Fruit fly (Drosophila melanogaster) whole organism, embryonic: ENCODE data around the gene eIF3l.

Source experiments
- ATbp ChIP-seq: fragments of 200-800 bp; sonication (Bioruptor generic); optimal IDR thresholded peaks from 2 replicates; lab custom pipeline; 2017; ENCODE audit warnings: missing biosample characterization, mild to moderate bottlenecking, missing genetic modification characterization, missing genetic modification reagents
- Adf1 ChIP-seq: fragments of 200-800 bp; sonication (Bioruptor generic); IDR thresholded peaks from 2 replicates; pipeline ENCODE4 v1.3.6; 2022; ENCODE audit warnings: missing biosample characterization, missing genetic modification characterization
- Asciz ChIP-seq: fragments of 200-800 bp; sonication (Bioruptor generic); optimal IDR thresholded peaks from 2 replicates; lab custom pipeline; 2017; ENCODE audit warnings: missing biosample characterization, mild to moderate bottlenecking, missing genetic modification characterization, missing genetic modification reagents
- Atf3 ChIP-seq: fragments of 200-800 bp; sonication (Bioruptor generic); optimal IDR thresholded peaks from 3 replicates; lab custom pipeline; 2016; ENCODE audit warnings: missing biosample characterization, missing genetic modification characterization
- Atf6 ChIP-seq: fragments of 200-800 bp; sonication (Bioruptor generic); IDR thresholded peaks from 2 replicates; pipeline ENCODE4 v1.3.6; 2022; ENCODE audit warnings: missing biosample characterization, missing genetic modification characterization
- C15 ChIP-seq: fragments of 200-800 bp; sonication (Bioruptor generic); IDR thresholded peaks from 3 replicates; pipeline ENCODE4 v1.3.6; 2022; ENCODE audit warnings: missing biosample characterization, missing genetic modification characterization
- CG10267 ChIP-seq: fragments of 200-800 bp; sonication (Bioruptor generic); optimal IDR thresholded peaks from 2 replicates; lab custom pipeline; 2018; ENCODE audit warnings: missing biosample characterization, mild to moderate bottlenecking, missing genetic modification characterization, moderate library complexity
- CG10462 ChIP-seq: fragments of 200-800 bp; sonication (Bioruptor generic); optimal IDR thresholded peaks from 2 replicates; lab custom pipeline; 2016; ENCODE audit warnings: missing biosample characterization, missing genetic modification characterization
- CG12659 ChIP-seq: fragments of 200-800 bp; sonication (Bioruptor generic); optimal IDR thresholded peaks from 3 replicates; lab custom pipeline; 2017; ENCODE audit warnings: mild to moderate bottlenecking, missing biosample characterization, missing genetic modification reagents, missing genetic modification characterization
- CG13296 ChIP-seq: fragments of 200-800 bp; sonication (Bioruptor generic); optimal IDR thresholded peaks from 3 replicates; lab custom pipeline; 2018; ENCODE audit warnings: missing biosample characterization, mild to moderate bottlenecking, missing genetic modification characterization
- CG13624 ChIP-seq: fragments of 200-800 bp; sonication (Bioruptor generic); optimal IDR thresholded peaks from 2 replicates; lab custom pipeline; 2016; ENCODE audit warnings: missing biosample characterization, missing genetic modification characterization
- CG14710 ChIP-seq: fragments of 200-800 bp; sonication (Bioruptor generic); optimal IDR thresholded peaks from 3 replicates; lab custom pipeline; 2019; ENCODE audit warnings: missing biosample characterization, mild to moderate bottlenecking, missing genetic modification characterization, moderate library complexity
- CG1529 ChIP-seq: fragments of 200-800 bp; sonication (Bioruptor generic); optimal IDR thresholded peaks from 3 replicates; lab custom pipeline; 2018; ENCODE audit warnings: missing biosample characterization, missing genetic modification characterization
- CG17359 ChIP-seq: fragments of 200-800 bp; sonication (Bioruptor generic); optimal IDR thresholded peaks from 3 replicates; lab custom pipeline; 2018; ENCODE audit warnings: missing biosample characterization, mild to moderate bottlenecking, missing genetic modification characterization, moderate library complexity
- CG17829 ChIP-seq: fragments of 200-800 bp; optimal IDR thresholded peaks from 2 replicates; lab custom pipeline; 2019; ENCODE audit warnings: missing biosample characterization, mild to moderate bottlenecking, missing genetic modification characterization, moderate library complexity
- CG18599 ChIP-seq: fragments of 200-800 bp; sonication (Bioruptor generic); optimal IDR thresholded peaks from 3 replicates; lab custom pipeline; 2017; ENCODE audit warnings: missing biosample characterization, missing genetic modification characterization, mild to moderate bottlenecking, moderate library complexity, missing genetic modification reagents
- CG30020 ChIP-seq: fragments of 200-800 bp; optimal IDR thresholded peaks from 2 replicates; lab custom pipeline; 2019; ENCODE audit warnings: missing biosample characterization, mild to moderate bottlenecking, missing genetic modification characterization, moderate library complexity
- CG3847 ChIP-seq: fragments of 200-800 bp; sonication (Bioruptor generic); IDR thresholded peaks from 2 replicates; pipeline ENCODE4 v1.3.6; 2022; ENCODE audit warnings: missing biosample characterization, missing genetic modification characterization
- CG4820 ChIP-seq: fragments of 200-800 bp; sonication (Bioruptor generic); optimal IDR thresholded peaks from 3 replicates; lab custom pipeline; 2016; ENCODE audit warnings: missing biosample characterization, missing genetic modification characterization
- CG7271 ChIP-seq: fragments of 200-800 bp; sonication (Bioruptor generic); optimal IDR thresholded peaks from 2 replicates; lab custom pipeline; 2018; ENCODE audit warnings: missing biosample characterization, mild to moderate bottlenecking, missing genetic modification characterization, moderate library complexity
- CG8089 ChIP-seq: fragments of 200-800 bp; sonication (Bioruptor generic); optimal IDR thresholded peaks from 3 replicates; lab custom pipeline; 2016; ENCODE audit warnings: missing biosample characterization, missing genetic modification characterization
- CkIIα-i1 ChIP-seq: fragments of 200-800 bp; sonication (Bioruptor generic); IDR thresholded peaks from 2 replicates; pipeline ENCODE4 v1.3.6; 2022; ENCODE audit warnings: missing biosample characterization, missing genetic modification characterization
- D ChIP-seq, 2 experiments: fragments of 200-800 bp in 1 of 2; fragments of >200 bp in 1 of 2; sonication (Bioruptor generic) in 1 of 2; optimal IDR thresholded peaks; 2 replicates in 1 of 2; 3 replicates in 1 of 2; lab custom pipeline; 2017; ENCODE audit warnings: mild to moderate bottlenecking in 1 of 2, missing biosample characterization in 1 of 2, missing genetic modification characterization in 1 of 2, missing genetic modification reagents in 1 of 2
- Dll ChIP-seq: fragments of 200-800 bp; sonication (Bioruptor generic); IDR thresholded peaks from 4 replicates; pipeline ENCODE4 v1.3.6; 2022; ENCODE audit warnings: missing biosample characterization, missing genetic modification characterization; ENCODE audit not compliant: partially characterized antibody
- Drgx ChIP-seq: fragments of 200-800 bp; sonication (Bioruptor generic); IDR thresholded peaks from 2 replicates; pipeline ENCODE4 v1.3.6; 2022; ENCODE audit warnings: missing biosample characterization, missing genetic modification characterization
- H2.0 ChIP-seq: fragments of 200-800 bp; sonication (Bioruptor generic); IDR thresholded peaks from 2 replicates; pipeline ENCODE4 v1.3.6; 2022; ENCODE audit warnings: missing biosample characterization, missing genetic modification characterization
- Hr78 ChIP-seq, 2 experiments: fragments of 200-800 bp in 1 of 2; fragments of >200 bp in 1 of 2; sonication (Bioruptor generic) in 1 of 2; optimal IDR thresholded peaks; 2 replicates each; lab custom pipeline; 2017 to 2019; ENCODE audit warnings: missing biosample characterization in 2 of 2, missing genetic modification characterization in 2 of 2, mild to moderate bottlenecking in 1 of 2, moderate library complexity in 1 of 2
- Jarid2 ChIP-seq: fragments of 200-800 bp; sonication (Bioruptor generic); optimal IDR thresholded peaks from 3 replicates; lab custom pipeline; 2017; ENCODE audit warnings: mild to moderate bottlenecking, missing biosample characterization, missing genetic modification reagents, missing genetic modification characterization
- Myb ChIP-seq: fragments of 200-800 bp; sonication (Bioruptor generic); optimal IDR thresholded peaks from 2 replicates; lab custom pipeline; 2016; ENCODE audit warnings: missing biosample characterization, missing genetic modification characterization
- Scr ChIP-seq: fragments of 200-800 bp; sonication (Bioruptor generic); IDR thresholded peaks from 2 replicates; pipeline ENCODE4 v1.3.6; 2022; ENCODE audit warnings: missing biosample characterization, missing genetic modification characterization; ENCODE audit not compliant: partially characterized antibody
- Side ChIP-seq: fragments of 200-800 bp; sonication (Bioruptor generic); optimal IDR thresholded peaks from 2 replicates; lab custom pipeline; 2016; ENCODE audit warnings: missing biosample characterization, missing genetic modification characterization
- ac ChIP-seq: fragments of 200-800 bp; sonication (Bioruptor generic); optimal IDR thresholded peaks from 3 replicates; lab custom pipeline; 2017; ENCODE audit warnings: missing biosample characterization, mild to moderate bottlenecking, missing genetic modification characterization
- amos ChIP-seq: fragments of 200-800 bp; sonication (Bioruptor generic); IDR thresholded peaks from 2 replicates; pipeline ENCODE4 v1.3.6; 2022; ENCODE audit warnings: missing biosample characterization, missing genetic modification characterization; ENCODE audit not compliant: partially characterized antibody
- ap ChIP-seq: fragments of 200-800 bp; sonication (Bioruptor generic); IDR thresholded peaks from 2 replicates; pipeline ENCODE4 v1.3.6; 2022; ENCODE audit warnings: missing biosample characterization, missing genetic modification characterization
- chn ChIP-seq: fragments of 200-800 bp; sonication (Bioruptor generic); optimal IDR thresholded peaks from 2 replicates; lab custom pipeline; 2016; ENCODE audit warnings: missing biosample characterization, missing genetic modification characterization
- gfzf ChIP-seq: fragments of 200-800 bp; sonication (Bioruptor generic); optimal IDR thresholded peaks from 2 replicates; lab custom pipeline; 2016; ENCODE audit warnings: missing biosample characterization, mild to moderate bottlenecking, missing genetic modification characterization, moderate library complexity
- hth ChIP-seq: fragments of >200 bp; optimal IDR thresholded peaks from 2 replicates; lab custom pipeline; 2017; ENCODE audit warnings: inconsistent platforms
- ind ChIP-seq: fragments of 200-800 bp; sonication (Bioruptor generic); optimal IDR thresholded peaks from 3 replicates; lab custom pipeline; 2016; ENCODE audit warnings: missing biosample characterization, missing genetic modification characterization
- kah ChIP-seq: fragments of 200-800 bp; sonication (Bioruptor generic); optimal IDR thresholded peaks from 2 replicates; lab custom pipeline; 2018; ENCODE audit warnings: missing biosample characterization, mild to moderate bottlenecking, missing genetic modification characterization
- ken ChIP-seq: fragments of 200-800 bp; sonication (Bioruptor generic); IDR thresholded peaks from 3 replicates; pipeline ENCODE4 v1.3.6; 2022; ENCODE audit warnings: missing biosample characterization, missing genetic modification characterization
- pb ChIP-seq: fragments of 200-800 bp; sonication (Bioruptor generic); optimal IDR thresholded peaks from 3 replicates; lab custom pipeline; 2016; ENCODE audit warnings: missing biosample characterization, missing genetic modification characterization
- salm ChIP-seq: fragments of 200-800 bp; sonication (Bioruptor generic); optimal IDR thresholded peaks from 2 replicates; lab custom pipeline; 2018; ENCODE audit warnings: missing biosample characterization, mild to moderate bottlenecking, missing genetic modification characterization
- sc ChIP-seq, 3 experiments: fragments of >200 bp in 2 of 3; fragments of 200-800 bp in 1 of 3; sonication (Bioruptor generic) in 1 of 3; optimal IDR thresholded peaks; 2 replicates in 2 of 3; 3 replicates in 1 of 3; lab custom pipeline; 2017; ENCODE audit warnings: mild to moderate bottlenecking in 1 of 3, missing biosample characterization in 1 of 3, missing genetic modification characterization in 1 of 3, missing genetic modification reagents in 1 of 3
- tap ChIP-seq: fragments of 200-800 bp; optimal IDR thresholded peaks from 3 replicates; lab custom pipeline; 2019; ENCODE audit warnings: missing biosample characterization, mild to moderate bottlenecking, missing genetic modification characterization, moderate library complexity
- toy ChIP-seq: fragments of 200-800 bp; sonication (Bioruptor generic); IDR thresholded peaks from 2 replicates; pipeline ENCODE4 v1.3.6; 2022; ENCODE audit warnings: missing biosample characterization, missing genetic modification characterization
- trh ChIP-seq: fragments of 200-800 bp; sonication (Bioruptor generic); optimal IDR thresholded peaks from 2 replicates; lab custom pipeline; 2016; ENCODE audit warnings: missing biosample characterization, missing genetic modification characterization
- tup ChIP-seq: fragments of 200-800 bp; sonication (Bioruptor generic); optimal IDR thresholded peaks from 2 replicates; lab custom pipeline; 2016; ENCODE audit warnings: missing biosample characterization, mild to moderate bottlenecking, missing genetic modification characterization, moderate library complexity
- wor ChIP-seq: fragments of 200-800 bp; sonication (Bioruptor generic); IDR thresholded peaks from 2 replicates; pipeline ENCODE4 v1.3.6; 2022; ENCODE audit warnings: missing biosample characterization, missing genetic modification characterization
- zfh1 ChIP-seq: fragments of 200-800 bp; sonication (Bioruptor generic); IDR thresholded peaks from 3 replicates; pipeline ENCODE4 v1.3.6; 2022; ENCODE audit warnings: missing biosample characterization, missing genetic modification characterization

Gene eIF3l

DNA sequence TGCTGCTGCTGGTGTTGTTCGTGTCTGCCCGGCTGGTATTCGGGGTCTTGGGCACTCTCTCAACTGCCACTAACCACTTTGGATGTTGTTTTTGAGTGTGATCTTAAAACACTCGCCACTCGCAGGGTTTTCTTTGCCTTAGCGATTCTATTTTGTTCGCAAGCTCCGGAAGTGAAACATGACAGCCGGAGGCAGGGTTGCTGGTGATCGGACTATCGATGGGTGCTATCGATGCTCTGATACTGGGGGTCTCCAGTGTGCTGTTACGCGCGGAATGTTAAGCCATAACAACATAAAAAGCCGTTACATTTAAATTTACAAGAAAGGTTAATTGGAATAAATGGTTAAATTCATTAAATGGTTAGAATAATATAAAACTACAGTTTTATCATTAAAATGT, 20.9 kb downstream of the eIF3l start, which contains the start of gene yps (continued):
- peak; percentile 79 for TF ChIP-seq Scr
- TF ChIP-seq ac (GFP tag; lab: Kevin White, UChicago): peak; percentile 89
- TF ChIP-seq CG7271: peak; percentile 98
- peak; percentile 69; the same call in 3 of the 4 replicates for TF ChIP-seq Dll (GFP tag; lab: Robert Waterston, UW)
- TF ChIP-seq amos (GFP tag; lab: Robert Waterston, UW): peak; percentile 89
- TF ChIP-seq C15 (GFP tag; lab: Robert Waterston, UW): peak; percentile 90
- peak; percentile 86 for TF ChIP-seq salm (tag; lab: Kevin White, UChicago)
- peak; percentile 93 for TF ChIP-seq trh (GFP tag; lab: Kevin White, UChicago)
- TF ChIP-seq pb (GFP tag; lab: Kevin White, UChicago): peak; percentile 96
- TF ChIP-seq toy: peak; percentile 78; the same call in 1 of the 2 replicates
- peak; percentile 62; the same call in 1 of the 2 replicates for TF ChIP-seq CkIIα-i1 (GFP tag; lab: Robert Waterston, UW)
- TF ChIP-seq Asciz (GFP tag; lab: Kevin White, UChicago): peak; percentile 95
- TF ChIP-seq wor (GFP tag; lab: Robert Waterston, UW): peak; percentile 56
- peak; percentile 94 for TF ChIP-seq CG13624
- no peak for TF ChIP-seq hth (lab: Kevin White, UChicago)
- peak; percentile 75 for TF ChIP-seq ind (GFP tag; lab: Kevin White, UChicago)
- TF ChIP-seq ap: peak; percentile 86
- TF ChIP-seq Atf3 (GFP tag; lab: Kevin White, UChicago): peak; percentile 87
- peak; percentile 83 for TF ChIP-seq chn (GFP tag; lab: Kevin White, UChicago)
- TF ChIP-seq Adf1 (GFP tag; lab: Robert Waterston, UW): peak; percentile 73
- peak; percentile 73 for TF ChIP-seq CG10462 (GFP tag; lab: Kevin White, UChicago)
- peak; percentile 71 for TF ChIP-seq Drgx (GFP tag; lab: Robert Waterston, UW)
- peak; percentile 97 for TF ChIP-seq CG13296 (GFP tag; lab: Kevin White, UChicago)
- peak; percentile 98 for TF ChIP-seq CG12659 (GFP tag; lab: Kevin White, UChicago)
- TF ChIP-seq gfzf (GFP tag; lab: Kevin White, UChicago): peak; percentile 39
- TF ChIP-seq Hr78 (GFP tag; optimal IDR thresholded peaks at IDR 0.05; lab: Kevin White, UChicago): peak in 1 of 2 experiments; percentile 41
- peak; percentile 87 for TF ChIP-seq tap (tag; lab: Kevin White, UChicago)
- peak; percentile 92 for TF ChIP-seq CG10267
- peak; percentile 96 for TF ChIP-seq ATbp (GFP tag; lab: Kevin White, UChicago)
- TF ChIP-seq Side (GFP tag; lab: Kevin White, UChicago): peak; percentile 97
- peak; percentile 91 for TF ChIP-seq ken (GFP tag; lab: Robert Waterston, UW)
- TF ChIP-seq CG1529 (GFP tag; lab: Kevin White, UChicago): peak; percentile 87
- no peak for TF ChIP-seq sc (optimal IDR thresholded peaks at IDR 0.05; lab: Kevin White, UChicago)
- TF ChIP-seq sc (GFP tag; optimal IDR thresholded peaks at IDR 0.05; lab: Kevin White, UChicago): peak; percentile 90
- peak; percentile 90 for TF ChIP-seq tup (GFP tag; lab: Kevin White, UChicago)
- TF ChIP-seq kah: peak; percentile 94
- TF ChIP-seq CG8089 (GFP tag; lab: Kevin White, UChicago): peak; percentile 94
- TF ChIP-seq Atf6 (GFP tag; lab: Robert Waterston, UW): peak; percentile 90
- TF ChIP-seq D (optimal IDR thresholded peaks at IDR 0.05; lab: Kevin White, UChicago): no peak
- TF ChIP-seq D (GFP tag; optimal IDR thresholded peaks at IDR 0.05; lab: Kevin White, UChicago): peak; percentile 89
- peak; percentile 98 for TF ChIP-seq Myb (GFP tag; lab: Kevin White, UChicago)
- peak; percentile 93 for TF ChIP-seq CG17359 (tag; lab: Kevin White, UChicago)
- peak; percentile 87 for TF ChIP-seq CG3847 (GFP tag; lab: Robert Waterston, UW)
- TF ChIP-seq H2.0: peak; percentile 84
- TF ChIP-seq CG17829: peak; percentile 90
- peak; percentile 67 for TF ChIP-seq CG4820
- TF ChIP-seq zfh1 (GFP tag; lab: Robert Waterston, UW): peak; percentile 97
- peak; percentile 96 for TF ChIP-seq CG18599
- peak; percentile 68 for TF ChIP-seq CG30020 (tag; lab: Kevin White, UChicago)
- TF ChIP-seq CG14710 (tag; lab: Kevin White, UChicago): peak; percentile 92
- TF ChIP-seq Jarid2: peak; percentile 85
